Fruit fly (Drosophila melanogaster): ENCODE measurements around the gene CG5043.

DNA sequence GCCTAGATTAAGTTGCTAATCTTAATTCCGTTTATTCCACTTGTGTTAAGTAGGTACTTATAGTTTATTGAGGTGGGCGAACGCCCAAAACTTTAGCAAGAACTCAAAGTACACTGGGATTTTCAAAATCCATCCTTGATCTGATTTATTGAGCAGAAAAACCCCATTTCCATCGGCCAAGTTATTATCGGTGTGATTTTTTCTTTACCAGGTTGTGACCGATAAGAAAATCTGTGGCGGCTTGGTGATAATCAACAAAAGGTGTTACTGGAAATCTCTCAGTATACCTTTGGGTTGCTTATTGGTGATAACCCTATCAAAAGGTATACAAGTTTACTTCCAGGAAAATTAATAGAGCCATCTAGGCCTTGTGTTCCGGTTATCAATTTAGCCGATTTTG is 13.2 kb upstream of the CG5043 start:
- TF ChIP-seq CG8478 (optimal IDR thresholded peaks at IDR 0.05) (no peak), CTCF (optimal IDR thresholded peaks at IDR 0.05) (no peak)

Data from S2 (cell line).